Worm (Caenorhabditis elegans) whole organism, L4 larva: ENCODE results near the gene F21G4.1.

ENCODE experiments used
- D1046.2 ChIP-seq: fragments of 200-800 bp; sonication (Bioruptor generic); IDR thresholded peaks from 2 replicates; pipeline ENCODE4 v1.3.6; 2022; ENCODE audit warnings: missing genetic modification characterization, missing compliant biosample characterization
- F37D6.2 ChIP-seq: sonication (generic microtip); optimal IDR thresholded peaks from 2 replicates; lab custom pipeline; 2016; ENCODE audit warnings: mild to moderate bottlenecking, missing genetic modification characterization, missing compliant biosample characterization
- F44E2.7 ChIP-seq: fragments of 200-800 bp; sonication (Bioruptor generic); IDR thresholded peaks from 2 replicates; pipeline ENCODE4 v2.1.2; 2022; ENCODE audit warnings: missing genetic modification characterization, missing compliant biosample characterization
- R02D3.7 ChIP-seq: fragments of 150-350 bp; sonication (generic microtip); optimal IDR thresholded peaks from 3 replicates; lab custom pipeline; 2014; ENCODE audit warnings: missing biosample characterization, missing genetic modification characterization
- Y105C5A.15 ChIP-seq: fragments of 200-800 bp; sonication (Bioruptor generic); IDR thresholded peaks from 2 replicates; pipeline ENCODE4 v1.3.6; 2022; ENCODE audit warnings: missing genetic modification characterization, missing compliant biosample characterization
- Y48G9A.11 ChIP-seq: fragments of 200-800 bp; sonication (Bioruptor generic); IDR thresholded peaks from 2 replicates; pipeline ENCODE4 v1.3.6; 2022; ENCODE audit warnings: missing genetic modification reagents, missing genetic modification characterization, missing compliant biosample characterization
- Y5F2A.4 ChIP-seq: fragments of 200-800 bp; sonication (Bioruptor generic); optimal IDR thresholded peaks from 2 replicates; lab custom pipeline; 2018; ENCODE audit warnings: mild to moderate bottlenecking, missing genetic modification characterization, missing compliant biosample characterization
- Y75B8A.6 ChIP-seq: fragments of 200-800 bp; sonication (Bioruptor generic); IDR thresholded peaks from 2 replicates; pipeline ENCODE4 v1.3.6; 2022; ENCODE audit warnings: missing genetic modification reagents, missing genetic modification characterization, missing compliant biosample characterization
- aha-1 ChIP-seq: fragments of 150-350 bp; peaks from one replicate; lab custom pipeline; 2014; ENCODE audit warnings: missing biosample characterization, missing genetic modification characterization
- aly-2 ChIP-seq: sonication (generic microtip); optimal IDR thresholded peaks from 2 replicates; lab custom pipeline; 2018; ENCODE audit warnings: missing biosample characterization, missing genetic modification characterization
- attf-4 ChIP-seq: sonication (generic microtip); optimal IDR thresholded peaks from 3 replicates; lab custom pipeline; 2017; ENCODE audit warnings: missing biosample characterization, missing genetic modification characterization
- ceh-44 ChIP-seq: fragments of 200-800 bp; sonication (Bioruptor generic); IDR thresholded peaks from 2 replicates; pipeline ENCODE4 v1.3.6; 2022; ENCODE audit warnings: missing genetic modification reagents, missing genetic modification characterization, missing compliant biosample characterization
- ceh-62 ChIP-seq: sonication (generic microtip); optimal IDR thresholded peaks from 2 replicates; lab custom pipeline; 2017; ENCODE audit warnings: missing biosample characterization, missing genetic modification characterization
- ceh-82 ChIP-seq: sonication (generic microtip); optimal IDR thresholded peaks from 2 replicates; lab custom pipeline; 2017; ENCODE audit warnings: missing biosample characterization, missing genetic modification characterization
- ces-1 ChIP-seq: fragments of 150-350 bp; sonication (generic microtip); optimal IDR thresholded peaks from 4 replicates; lab custom pipeline; 2014; ENCODE audit warnings: missing biosample characterization, missing genetic modification reagents, missing genetic modification characterization
- daf-12 ChIP-seq: fragments of 150-350 bp; optimal IDR thresholded peaks from 2 replicates; lab custom pipeline; 2014; ENCODE audit warnings: missing biosample characterization, missing genetic modification reagents, missing genetic modification characterization
- egl-43 ChIP-seq: fragments of 200-800 bp; sonication (Bioruptor generic); IDR thresholded peaks from 2 replicates; pipeline ENCODE4 v1.3.6; 2022; ENCODE audit warnings: missing genetic modification reagents, missing genetic modification characterization, missing compliant biosample characterization
- fos-1 ChIP-seq: fragments of 150-350 bp; optimal IDR thresholded peaks from 2 replicates; lab custom pipeline; 2014; ENCODE audit warnings: missing biosample characterization, missing genetic modification characterization
- hlh-30 ChIP-seq: sonication (generic microtip); optimal IDR thresholded peaks from 2 replicates; lab custom pipeline; 2017; ENCODE audit warnings: antibody characterized with exemption, mild to moderate bottlenecking, missing genetic modification characterization, missing compliant biosample characterization; ENCODE audit not compliant: insufficient read depth
- lim-7 ChIP-seq: fragments of 200-800 bp; sonication (Bioruptor generic); IDR thresholded peaks from 2 replicates; pipeline ENCODE4 v1.3.6; 2022; ENCODE audit warnings: missing genetic modification characterization, missing compliant biosample characterization
- lin-13 ChIP-seq: fragments of 150-350 bp; optimal IDR thresholded peaks from 2 replicates; lab custom pipeline; 2014; ENCODE audit warnings: missing biosample characterization, missing genetic modification reagents, missing genetic modification characterization
- lin-29 ChIP-seq: fragments of 200-800 bp; sonication (Bioruptor generic); IDR thresholded peaks from 2 replicates; pipeline ENCODE4 v1.3.6; 2022; ENCODE audit warnings: missing genetic modification reagents, missing genetic modification characterization, missing compliant biosample characterization
- lin-38 ChIP-seq: fragments of 200-800 bp; sonication (Bioruptor generic); IDR thresholded peaks from 2 replicates; pipeline ENCODE4 v1.3.6; 2022; ENCODE audit warnings: missing genetic modification reagents, missing genetic modification characterization, missing compliant biosample characterization
- lin-39 ChIP-seq: fragments of 150-350 bp; optimal IDR thresholded peaks from 2 replicates; lab custom pipeline; 2014; ENCODE audit warnings: missing biosample characterization, missing genetic modification reagents, missing genetic modification characterization
- lir-3 ChIP-seq: sonication (generic microtip); optimal IDR thresholded peaks from 2 replicates; lab custom pipeline; 2016; ENCODE audit warnings: mild to moderate bottlenecking, missing genetic modification characterization, missing compliant biosample characterization
- mdt-29 ChIP-seq: fragments of 200-800 bp; sonication (Bioruptor generic); IDR thresholded peaks from 2 replicates; pipeline ENCODE4 v1.3.6; 2022; ENCODE audit warnings: missing genetic modification reagents, missing genetic modification characterization, missing compliant biosample characterization
- mep-1 ChIP-seq: fragments of 150-350 bp; sonication (generic microtip); optimal IDR thresholded peaks from 3 replicates; lab custom pipeline; 2014; ENCODE audit warnings: missing biosample characterization, missing genetic modification characterization
- mxl-2 ChIP-seq: fragments of 200-800 bp; sonication (Bioruptor generic); conservative IDR thresholded peaks from 2 replicates; pipeline ENCODE4 v1.3.6; 2022; ENCODE audit warnings: missing genetic modification reagents, missing genetic modification characterization, missing compliant biosample characterization
- mxl-3 ChIP-seq: fragments of 200-800 bp; sonication (Bioruptor generic); optimal IDR thresholded peaks from 2 replicates; lab custom pipeline; 2018; ENCODE audit warnings: mild to moderate bottlenecking, missing genetic modification characterization, missing compliant biosample characterization
- nhr-237 ChIP-seq: sonication (generic microtip); optimal IDR thresholded peaks from 2 replicates; lab custom pipeline; 2017; ENCODE audit warnings: missing biosample characterization, missing genetic modification characterization
- nhr-25 ChIP-seq: sonication (generic microtip); optimal IDR thresholded peaks from 2 replicates; lab custom pipeline; 2017; ENCODE audit warnings: missing genetic modification characterization, mild to moderate bottlenecking, missing compliant biosample characterization, antibody characterized with exemption, moderate library complexity, borderline replicate concordance; ENCODE audit not compliant: insufficient read depth
- nhr-41 ChIP-seq: fragments of 200-800 bp; sonication (Bioruptor generic); IDR thresholded peaks from 2 replicates; pipeline ENCODE4 v1.3.6; 2022; ENCODE audit warnings: missing genetic modification reagents, missing genetic modification characterization, missing compliant biosample characterization
- nhr-42 ChIP-seq: fragments of 200-800 bp; sonication (Bioruptor generic); IDR thresholded peaks from 2 replicates; pipeline ENCODE4 v1.3.6; 2022; ENCODE audit warnings: missing genetic modification characterization, missing compliant biosample characterization
- nhr-6 ChIP-seq: fragments of 150-350 bp; optimal IDR thresholded peaks from 2 replicates; lab custom pipeline; 2014; ENCODE audit warnings: missing biosample characterization, missing genetic modification characterization
- nhr-77 ChIP-seq: fragments of 150-350 bp; optimal IDR thresholded peaks from 2 replicates; lab custom pipeline; 2014; ENCODE audit warnings: missing biosample characterization, missing genetic modification characterization
- rbr-2 ChIP-seq: sonication (generic microtip); optimal IDR thresholded peaks from 2 replicates; lab custom pipeline; 2016; ENCODE audit warnings: missing genotype, missing genetic modification characterization, missing compliant biosample characterization
- tag-97 ChIP-seq: fragments of 200-800 bp; sonication (Bioruptor generic); IDR thresholded peaks from 2 replicates; pipeline ENCODE4 v1.3.6; 2022; ENCODE audit warnings: missing genetic modification characterization, missing compliant biosample characterization
- unc-39 ChIP-seq: sonication (generic microtip); optimal IDR thresholded peaks from 2 replicates; lab custom pipeline; 2017; ENCODE audit warnings: missing biosample characterization, missing genetic modification characterization
- vab-7 ChIP-seq: fragments of 200-800 bp; sonication (Bioruptor generic); IDR thresholded peaks from 2 replicates; pipeline ENCODE4 v1.3.6; 2022; ENCODE audit warnings: missing genetic modification reagents, missing genetic modification characterization, missing compliant biosample characterization

F21G4.1 gene

DNA sequence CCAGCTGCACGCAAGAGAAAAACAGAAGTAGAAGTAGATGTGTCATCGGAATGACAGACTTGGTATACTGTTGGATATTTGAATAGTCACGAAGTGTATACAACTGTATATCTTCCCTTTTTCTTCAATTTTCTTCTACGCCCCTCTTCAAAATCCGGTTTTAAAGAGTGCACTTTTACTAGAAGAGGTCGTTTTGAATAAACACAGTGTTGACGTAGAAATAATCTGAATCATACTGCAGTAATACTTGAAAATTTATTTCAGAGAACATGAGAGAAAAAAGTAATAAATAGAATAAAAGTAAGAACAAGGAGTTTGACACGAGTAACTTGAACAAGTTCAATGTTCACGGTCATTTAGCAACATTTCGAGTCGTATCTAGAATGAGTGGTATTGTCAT, 19.6 kb downstream of the F21G4.1 start, which contains the start of gene R07B1.8:
TSS of gene R07B1.8 (minus strand) at position 101 of the 400 bp plus-strand sequence.
- TF ChIP-seq lir-3 (tag; lab: Kevin White, UChicago) (no peak), attf-4 (tag; lab: Kevin White, UChicago) (no peak), unc-39 (tag; lab: Kevin White, UChicago) (no peak), tag-97 (no peak), lin-13 (GFP tag; lab: Kevin White, UChicago) (no peak), fos-1 (tag; lab: Kevin White, UChicago) (no peak), Y5F2A.4 (GFP tag; lab: Kevin White, UChicago) (no peak), ceh-44 (GFP tag; lab: Robert Waterston, UW) (no peak), F44E2.7 (GFP tag; lab: Robert Waterston, UW) (no peak), rbr-2 (tag; lab: Kevin White, UChicago) (no peak)

ce11 chrX:9869522-9869921, 22.6 kb downstream of the F21G4.1 start, which contains the start of gene R07B1.13:
R07B1.13 (plus strand) TSS chrX:9869822.
- TF ChIP-seq F37D6.2 (tag; lab: Kevin White, UChicago), result no peak

- TF ChIP-seq Y48G9A.11 (GFP tag; lab: Robert Waterston, UW) (no peak), mdt-29 (no peak), nhr-25 (tag; lab: Kevin White, UChicago) (no peak), Y75B8A.6 (GFP tag; lab: Robert Waterston, UW) (no peak), mep-1 (tag; lab: Kevin White, UChicago) (no peak), lim-7 (no peak), nhr-41 (GFP tag; lab: Robert Waterston, UW) (no peak), Y5F2A.4 (GFP tag; lab: Kevin White, UChicago) (no peak), lin-29 (GFP tag; lab: Robert Waterston, UW) (no peak), fos-1 (tag; lab: Kevin White, UChicago) (no peak), daf-12 (tag; lab: Kevin White, UChicago) (no peak), attf-4 (tag; lab: Kevin White, UChicago) (no peak), unc-39 (tag; lab: Kevin White, UChicago) (no peak), F37D6.2 (tag; lab: Kevin White, UChicago) (no peak), aly-2 (tag; lab: Kevin White, UChicago) (no peak), ces-1 (GFP tag; lab: Kevin White, UChicago) (no peak), nhr-77 (tag; lab: Kevin White, UChicago) (no peak), nhr-237 (tag; lab: Kevin White, UChicago) (no peak), mxl-2 (GFP tag; lab: Robert Waterston, UW) (no peak)
These were observed 23.3 kb downstream of the F21G4.1 start, which contains the start of gene R07B1.7 for ce11 chrX:9868820-9869219. R07B1.7 (plus strand) TSS chrX:9869120.

- TF ChIP-seq lin-39, result no peak
- no peak for TF ChIP-seq hlh-30 (tag; lab: Kevin White, UChicago)
- no peak for TF ChIP-seq unc-39 (tag; lab: Kevin White, UChicago)
- TF ChIP-seq vab-7, result no peak
- TF ChIP-seq mep-1 (tag; lab: Kevin White, UChicago), result no peak
- no peak for TF ChIP-seq egl-43 (GFP tag; lab: Robert Waterston, UW)
- no peak for TF ChIP-seq aha-1 (tag; lab: Kevin White, UChicago)
- TF ChIP-seq ceh-62 (tag; lab: Kevin White, UChicago), result no peak
- no peak for TF ChIP-seq mxl-3 (GFP tag; lab: Kevin White, UChicago)
- no peak for TF ChIP-seq ceh-82 (tag; lab: Kevin White, UChicago)
- no peak for TF ChIP-seq F44E2.7 (GFP tag; lab: Robert Waterston, UW)
- no peak for TF ChIP-seq Y105C5A.15
- TF ChIP-seq nhr-42, result no peak
- TF ChIP-seq lin-38 (GFP tag; lab: Robert Waterston, UW), result no peak
- no peak for TF ChIP-seq D1046.2 (GFP tag; lab: Robert Waterston, UW)
- no peak for TF ChIP-seq nhr-6 (tag; lab: Kevin White, UChicago)
- TF ChIP-seq R02D3.7 (tag; lab: Kevin White, UChicago), result no peak
- TF ChIP-seq ceh-44 (GFP tag; lab: Robert Waterston, UW), result no peak
These were observed 25.8 kb downstream of the F21G4.1 start, which contains the start of gene R07B1.6 for ce11 chrX:9866355-9866754. R07B1.6 (plus strand) TSS chrX:9866655.
